Worm (Caenorhabditis elegans): ENCODE results near the gene gcy-34.

Gene gcy-34

DNA sequence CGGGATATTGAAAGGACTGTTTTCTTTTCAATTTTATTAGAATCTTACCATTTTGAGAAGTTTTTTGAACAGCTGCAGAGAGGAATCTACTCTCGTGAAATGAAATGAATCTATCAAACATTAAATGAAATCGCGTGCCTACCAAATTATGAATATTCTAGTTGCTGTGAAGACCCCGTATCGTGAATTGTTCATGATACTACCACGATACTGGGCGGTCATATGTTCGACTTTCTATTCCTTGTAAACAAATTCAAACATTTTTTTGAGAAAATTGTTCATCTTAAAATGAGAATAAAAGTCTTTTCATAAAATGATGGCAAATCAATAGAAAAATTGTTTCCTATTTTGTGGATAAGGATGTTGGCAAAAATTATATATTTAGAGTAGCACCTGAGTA, at the start of gene gcy-34:
Gene gcy-34 (minus strand): TSS at position 101 of the 400 bp plus-strand sequence.
- TF ChIP-seq nhr-11 (tag; optimal IDR thresholded peaks at IDR 0.05) (peak; percentile 1), hpl-2 (GFP tag; optimal IDR thresholded peaks at IDR 0.05) (no peak), mep-1 (tag; optimal IDR thresholded peaks at IDR 0.05) (no peak)

DNA sequence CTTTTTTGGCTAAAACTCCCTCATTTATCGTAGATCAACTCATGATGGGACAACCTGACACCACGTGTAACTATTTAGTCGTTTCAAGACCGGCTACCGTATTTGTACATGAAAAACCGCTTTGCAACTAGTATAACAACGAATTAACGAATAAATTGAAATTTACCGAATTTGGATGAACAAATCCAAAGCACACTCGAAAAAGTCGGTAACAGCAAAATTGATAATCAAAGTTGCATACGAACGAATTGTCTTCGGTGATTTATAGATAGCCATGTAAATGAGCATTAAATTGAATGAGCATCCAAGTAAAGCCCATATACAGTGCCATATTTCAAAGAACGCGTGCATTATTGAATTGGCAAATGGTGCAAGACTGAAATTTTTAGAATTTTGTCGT, 46.7 kb upstream of the gcy-34 start, which contains the start of gene srd-17:
Gene srd-17 (minus strand): TSS at position 351 of the 400 bp plus-strand sequence.
- TF ChIP-seq unc-98 (GFP tag; IDR thresholded peaks at IDR 0.05) (no peak), ceh-63 (GFP tag; optimal IDR thresholded peaks at IDR 0.05) (no peak), hlh-17 (GFP tag; optimal IDR thresholded peaks at IDR 0.05; ENCODE audit: borderline replicate concordance) (no peak), elt-3 (tag; optimal IDR thresholded peaks at IDR 0.05) (no peak), Y116A8C.19 (tag; optimal IDR thresholded peaks at IDR 0.05; ENCODE audit: borderline replicate concordance) (no peak), nhr-85 (tag) (no peak), ceh-88 (GFP tag; IDR thresholded peaks at IDR 0.05) (no peak), lsy-2 (tag; optimal IDR thresholded peaks at IDR 0.05) (no peak), nhr-28 (tag; optimal IDR thresholded peaks at IDR 0.05) (no peak), nhr-77 (tag; optimal IDR thresholded peaks at IDR 0.05) (no peak), mdl-1 (tag; optimal IDR thresholded peaks at IDR 0.05) (no peak), fkh-4 (tag; optimal IDR thresholded peaks at IDR 0.05; ENCODE audit: borderline replicate concordance) (no peak), mef-2 (tag; optimal IDR thresholded peaks at IDR 0.05) (no peak), aly-2 (tag; optimal IDR thresholded peaks at IDR 0.05) (no peak), tbx-2 (tag; optimal IDR thresholded peaks at IDR 0.05) (no peak), lin-15B (tag; optimal IDR thresholded peaks at IDR 0.05) (no peak), ceh-82 (tag; optimal IDR thresholded peaks at IDR 0.05) (no peak), vab-15 (tag; optimal IDR thresholded peaks at IDR 0.05) (no peak), snu-23 (GFP tag; optimal IDR thresholded peaks at IDR 0.05) (no peak)

DNA sequence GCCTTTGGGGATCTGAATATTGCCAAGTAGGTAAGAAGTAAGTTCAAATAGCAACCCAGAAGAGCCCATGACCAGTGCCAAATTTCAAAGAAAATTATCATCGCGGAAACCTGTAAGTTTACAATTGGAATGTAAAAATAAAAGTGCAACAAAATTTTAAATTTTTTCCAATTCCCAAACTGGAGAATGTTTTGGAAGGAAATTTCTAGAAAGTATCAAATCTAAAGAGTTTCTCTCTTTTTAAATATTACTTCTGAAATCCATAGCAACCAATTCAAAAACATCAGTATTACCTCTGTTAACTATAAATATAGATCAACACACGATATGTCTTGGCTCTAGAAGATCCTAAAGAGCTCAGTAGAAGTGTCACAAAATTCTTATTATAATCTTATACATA, 43.0 kb upstream of the gcy-34 start, which contains the start of gene srd-19:
Gene srd-19 (minus strand): TSS at position 101 of the 400 bp plus-strand sequence.
- TF ChIP-seq Y116A8C.19 (tag; optimal IDR thresholded peaks at IDR 0.05; ENCODE audit: borderline replicate concordance) (no peak), ceh-82 (tag; optimal IDR thresholded peaks at IDR 0.05) (no peak), ztf-4 (tag; optimal IDR thresholded peaks at IDR 0.05) (no peak), unc-98 (GFP tag; IDR thresholded peaks at IDR 0.05) (no peak), skn-1 (tag; optimal IDR thresholded peaks at IDR 0.05) (no peak), tbx-2 (tag; optimal IDR thresholded peaks at IDR 0.05) (no peak), jun-1 (tag; optimal IDR thresholded peaks at IDR 0.05) (no peak), tlp-1 (tag; optimal IDR thresholded peaks at IDR 0.05) (no peak), fos-1 (tag; optimal IDR thresholded peaks at IDR 0.05) (no peak), C34B4.2 (tag; optimal IDR thresholded peaks at IDR 0.05) (no peak), blmp-1 (tag; optimal IDR thresholded peaks at IDR 0.05) (no peak), efl-3 (GFP tag; optimal IDR thresholded peaks at IDR 0.05) (no peak), ztf-11 (tag; optimal IDR thresholded peaks at IDR 0.05) (no peak), fkh-8 (tag; optimal IDR thresholded peaks at IDR 0.05) (no peak), zag-1 (tag; optimal IDR thresholded peaks at IDR 0.05) (no peak), mep-1 (tag; optimal IDR thresholded peaks at IDR 0.05) (no peak)

DNA sequence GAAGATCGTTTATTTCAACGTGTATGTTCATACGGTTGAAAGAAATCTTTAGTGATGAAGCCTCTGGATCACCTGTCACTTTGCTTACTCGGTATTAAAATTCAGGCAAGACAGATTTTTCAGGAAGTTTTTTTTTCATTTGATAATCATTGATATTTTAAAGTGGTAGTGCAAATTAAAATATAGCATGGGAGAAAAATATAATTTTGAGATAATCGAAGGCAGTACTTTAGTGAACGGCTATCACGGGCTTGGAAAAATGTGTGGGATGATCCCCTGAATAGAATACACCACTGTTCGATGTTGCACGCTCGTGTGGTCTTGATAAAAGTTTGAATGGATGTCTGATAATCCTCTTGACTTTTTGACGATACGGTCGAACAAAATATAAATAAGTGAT, 41.7 kb upstream of the gcy-34 start:
- TF ChIP-seq lin-13 (GFP tag; optimal IDR thresholded peaks at IDR 0.05) (no peak), hlh-4 (tag; optimal IDR thresholded peaks at IDR 0.05) (peak; percentile 52)

DNA sequence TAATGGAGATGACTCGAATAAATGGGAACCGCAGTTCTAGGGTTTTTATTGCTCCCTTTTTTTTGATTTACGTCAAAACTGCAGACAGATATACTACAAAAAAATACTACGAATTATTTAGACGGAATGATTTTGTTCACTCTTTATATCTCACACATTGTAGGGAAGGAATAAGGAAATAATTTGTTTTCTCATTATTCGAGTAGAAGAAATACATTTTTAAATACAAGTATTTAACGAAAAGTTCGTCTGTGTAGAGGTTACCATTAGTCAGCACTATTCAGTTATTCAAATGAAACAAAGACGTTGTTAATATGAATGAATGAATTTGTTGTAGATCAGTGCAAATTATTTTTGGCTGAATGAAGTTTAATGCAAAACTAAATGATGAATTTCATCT, 41.1 kb upstream of the gcy-34 start, which contains the start of gene srd-18:
Gene srd-18 (minus strand): TSS at position 101 of the 400 bp plus-strand sequence.
- TF ChIP-seq unc-98 (GFP tag; IDR thresholded peaks at IDR 0.05) = no peak
- no peak for TF ChIP-seq blmp-1 (tag; optimal IDR thresholded peaks at IDR 0.05)
- TF ChIP-seq lsy-2 (tag; optimal IDR thresholded peaks at IDR 0.05) = no peak
- TF ChIP-seq swsn-7 (tag; optimal IDR thresholded peaks at IDR 0.05) = no peak
- no peak for TF ChIP-seq alr-1 (tag; optimal IDR thresholded peaks at IDR 0.05; ENCODE audit: borderline replicate concordance)
- TF ChIP-seq xbp-1 (tag; optimal IDR thresholded peaks at IDR 0.05) = no peak
- no peak for TF ChIP-seq zag-1 (tag; optimal IDR thresholded peaks at IDR 0.05)
- TF ChIP-seq lin-39 (tag; optimal IDR thresholded peaks at IDR 0.05) = no peak
- TF ChIP-seq isw-1 (GFP tag; IDR thresholded peaks at IDR 0.05) = no peak
- TF ChIP-seq tbx-2 (tag; optimal IDR thresholded peaks at IDR 0.05) = no peak
- no peak for TF ChIP-seq tlp-1 (tag; optimal IDR thresholded peaks at IDR 0.05)
- TF ChIP-seq elt-3 (tag; optimal IDR thresholded peaks at IDR 0.05) = no peak
- TF ChIP-seq nhr-20 (tag; optimal IDR thresholded peaks at IDR 0.05) = no peak
- no peak for TF ChIP-seq efl-1 (optimal IDR thresholded peaks at IDR 0.05)
- TF ChIP-seq efl-1 (GFP tag; optimal IDR thresholded peaks at IDR 0.05 in 1 of 2) = no peak
